Worm (Caenorhabditis elegans) whole organism, young adult: Measurements from ENCODE around the gene farl-11.

Experiments used
- B0019.2 ChIP-seq: fragments of 200-800 bp; sonication (Bioruptor generic); conservative IDR thresholded peaks from 2 replicates; pipeline ENCODE4 v1.3.6; 2022; ENCODE audit warnings: missing genetic modification reagents, missing genetic modification characterization, missing compliant biosample characterization
- B0035.1 ChIP-seq: sonication (generic microtip); optimal IDR thresholded peaks from 2 replicates; lab custom pipeline; 2016; ENCODE audit warnings: missing genetic modification characterization, mild to moderate bottlenecking, missing compliant biosample characterization, missing genotype, missing genetic modification reagents
- B0336.3 ChIP-seq: fragments of 200-800 bp; sonication (Bioruptor generic); IDR thresholded peaks from 2 replicates; pipeline ENCODE4 v1.3.6; 2022; ENCODE audit warnings: missing genetic modification characterization, missing compliant biosample characterization
- C17E4.6 ChIP-seq: fragments of 200-800 bp; sonication (Bioruptor generic); IDR thresholded peaks from 2 replicates; pipeline ENCODE4 v1.3.6; 2022; ENCODE audit warnings: missing genetic modification reagents, missing genetic modification characterization, missing compliant biosample characterization
- F10E7.11 ChIP-seq: sonication (generic microtip); optimal IDR thresholded peaks from 2 replicates; lab custom pipeline; 2017; ENCODE audit warnings: mild to moderate bottlenecking, missing genetic modification characterization, moderate library complexity, missing compliant biosample characterization
- F33H1.4 ChIP-seq: fragments of 200-800 bp; sonication (Bioruptor generic); IDR thresholded peaks from 2 replicates; pipeline ENCODE4 v1.3.6; 2022; ENCODE audit warnings: missing genetic modification reagents, missing genetic modification characterization, missing compliant biosample characterization
- F49E8.2 ChIP-seq: sonication (generic microtip); optimal IDR thresholded peaks from 3 replicates; lab custom pipeline; 2017; ENCODE audit warnings: missing genetic modification characterization, mild to moderate bottlenecking, missing compliant biosample characterization, antibody characterized with exemption, moderate library complexity; ENCODE audit not compliant: insufficient read depth
- F57C9.4 ChIP-seq: sonication (generic microtip); optimal IDR thresholded peaks from 2 replicates; lab custom pipeline; 2017; ENCODE audit warnings: mild to moderate bottlenecking, missing genetic modification characterization, missing compliant biosample characterization
- K11D2.4 ChIP-seq: fragments of 200-800 bp; sonication (Bioruptor generic); IDR thresholded peaks from 2 replicates; pipeline ENCODE4 v1.3.6; 2022; ENCODE audit warnings: missing genetic modification reagents, missing genetic modification characterization, missing compliant biosample characterization
- Y53G8AR.9 ChIP-seq: fragments of 200-800 bp; sonication (Bioruptor generic); conservative IDR thresholded peaks from 2 replicates; pipeline ENCODE4 v1.3.6; 2022; ENCODE audit warnings: missing genetic modification reagents, missing genetic modification characterization, missing compliant biosample characterization
- Y79H2A.3 ChIP-seq: fragments of 200-800 bp; sonication (Bioruptor generic); conservative IDR thresholded peaks from 2 replicates; pipeline ENCODE4 v1.3.6; 2022; ENCODE audit warnings: missing genetic modification reagents, missing genetic modification characterization, missing compliant biosample characterization
- Y95B8A.8 ChIP-seq: fragments of 200-800 bp; sonication (Bioruptor generic); IDR thresholded peaks from 2 replicates; pipeline ENCODE4 v1.3.6; 2022; ENCODE audit warnings: missing genetic modification reagents, missing genetic modification characterization, missing compliant biosample characterization
- akir-1 ChIP-seq: fragments of 200-800 bp; sonication (Bioruptor generic); optimal IDR thresholded peaks from 2 replicates; lab custom pipeline; 2018; ENCODE audit warnings: mild to moderate bottlenecking, missing genetic modification characterization, moderate library complexity, missing compliant biosample characterization
- attf-5 ChIP-seq: fragments of 200-800 bp; sonication (Bioruptor generic); optimal IDR thresholded peaks from 2 replicates; lab custom pipeline; 2018; ENCODE audit warnings: mild to moderate bottlenecking, missing genetic modification characterization, missing compliant biosample characterization
- bed-1 ChIP-seq: fragments of 200-800 bp; sonication (Bioruptor generic); IDR thresholded peaks from 2 replicates; pipeline ENCODE4 v1.3.6; 2022; ENCODE audit warnings: missing genetic modification reagents, missing genetic modification characterization, missing compliant biosample characterization
- cebp-2 ChIP-seq: fragments of 200-800 bp; sonication (Bioruptor generic); IDR thresholded peaks from 2 replicates; pipeline ENCODE4 v1.3.6; 2022; ENCODE audit warnings: missing genetic modification characterization, missing compliant biosample characterization
- ceh-40 ChIP-seq: fragments of 200-800 bp; sonication (Bioruptor generic); IDR thresholded peaks from 2 replicates; pipeline ENCODE4 v1.3.6; 2022; ENCODE audit warnings: missing genetic modification characterization, missing compliant biosample characterization
- ceh-91 ChIP-seq: fragments of 200-800 bp; sonication (Bioruptor generic); IDR thresholded peaks from 2 replicates; pipeline ENCODE4 v1.3.6; 2022; ENCODE audit warnings: missing genetic modification reagents, missing genetic modification characterization, missing compliant biosample characterization
- dpl-1 ChIP-seq: fragments of 150-350 bp; optimal IDR thresholded peaks from 2 replicates; lab custom pipeline; 2014; ENCODE audit warnings: missing biosample characterization, missing genetic modification reagents, missing genetic modification characterization
- efl-1 ChIP-seq: fragments of 150-350 bp; optimal IDR thresholded peaks from 2 replicates; lab custom pipeline; 2014; ENCODE audit warnings: missing biosample characterization, missing genetic modification reagents, missing genetic modification characterization
- gei-17 ChIP-seq: fragments of 200-800 bp; sonication (Bioruptor generic); optimal IDR thresholded peaks from 2 replicates; lab custom pipeline; 2018; ENCODE audit warnings: mild to moderate bottlenecking, missing genetic modification characterization, missing compliant biosample characterization
- him-1 ChIP-seq: sonication (generic microtip); optimal IDR thresholded peaks from 2 replicates; lab custom pipeline; 2016; ENCODE audit warnings: missing genotype, missing genetic modification reagents, missing genetic modification characterization, missing compliant biosample characterization
- hmg-1.2 ChIP-seq: fragments of 200-800 bp; sonication (Bioruptor generic); IDR thresholded peaks from 2 replicates; pipeline ENCODE4 v1.3.6; 2022; ENCODE audit warnings: missing genetic modification reagents, missing genetic modification characterization, missing compliant biosample characterization
- hmg-20 ChIP-seq: fragments of 200-800 bp; sonication (Bioruptor generic); IDR thresholded peaks from 2 replicates; pipeline ENCODE4 v1.3.6; 2022; ENCODE audit warnings: missing genetic modification reagents, missing genetic modification characterization, missing compliant biosample characterization
- let-526 ChIP-seq: fragments of 200-800 bp; sonication (Bioruptor generic); IDR thresholded peaks from 2 replicates; pipeline ENCODE4 v1.3.6; 2022; ENCODE audit warnings: missing genetic modification reagents, missing genetic modification characterization, missing compliant biosample characterization
- let-607 ChIP-seq, 2 experiments: fragments of 200-800 bp in 1 of 2; sonication (Bioruptor generic) in 1 of 2; sonication (generic microtip) in 1 of 2; optimal IDR thresholded peaks; 2 replicates each; lab custom pipeline; 2016 to 2018; ENCODE audit warnings: mild to moderate bottlenecking in 2 of 2, missing compliant biosample characterization in 2 of 2, missing genetic modification characterization in 2 of 2, moderate library complexity in 2 of 2, missing genotype in 1 of 2
- lin-54 ChIP-seq: fragments of 200-800 bp; sonication (Bioruptor generic); optimal IDR thresholded peaks from 2 replicates; lab custom pipeline; 2018; ENCODE audit warnings: mild to moderate bottlenecking, missing genetic modification characterization, missing compliant biosample characterization
- lsl-1 ChIP-seq: fragments of 200-800 bp; sonication (Bioruptor generic); optimal IDR thresholded peaks from 2 replicates; lab custom pipeline; 2018; ENCODE audit warnings: mild to moderate bottlenecking, missing genetic modification characterization, moderate library complexity, missing compliant biosample characterization
- madf-6 ChIP-seq: fragments of 200-800 bp; sonication (Bioruptor generic); IDR thresholded peaks from 2 replicates; pipeline ENCODE4 v1.3.6; 2022; ENCODE audit warnings: missing genetic modification reagents, missing genetic modification characterization, missing compliant biosample characterization
- madf-8 ChIP-seq: fragments of 200-800 bp; sonication (Bioruptor generic); conservative IDR thresholded peaks from 2 replicates; pipeline ENCODE4 v1.3.6; 2022; ENCODE audit warnings: missing genetic modification reagents, missing genetic modification characterization, missing compliant biosample characterization
- mel-28 ChIP-seq: sonication (generic microtip); optimal IDR thresholded peaks from 2 replicates; lab custom pipeline; 2016; ENCODE audit warnings: borderline replicate concordance, mild to moderate bottlenecking, missing genetic modification characterization, missing compliant biosample characterization
- nfya-1 ChIP-seq: sonication (generic microtip); optimal IDR thresholded peaks from 2 replicates; lab custom pipeline; 2017; ENCODE audit warnings: antibody characterized with exemption, missing compliant biosample characterization, missing genetic modification characterization, borderline replicate concordance; ENCODE audit not compliant: insufficient read depth
- nhr-27 ChIP-seq: fragments of 200-800 bp; sonication (Bioruptor generic); optimal IDR thresholded peaks from 2 replicates; lab custom pipeline; 2018; ENCODE audit warnings: mild to moderate bottlenecking, missing genetic modification characterization, moderate library complexity, missing compliant biosample characterization
- nhr-90 ChIP-seq: sonication (generic microtip); optimal IDR thresholded peaks from 2 replicates; lab custom pipeline; 2016; ENCODE audit warnings: missing genotype, mild to moderate bottlenecking, missing genetic modification characterization, missing compliant biosample characterization
- pbrm-1 ChIP-seq: fragments of 200-800 bp; sonication (Bioruptor generic); IDR thresholded peaks from 2 replicates; pipeline ENCODE4 v1.3.6; 2022; ENCODE audit warnings: missing genetic modification reagents, missing genetic modification characterization, missing compliant biosample characterization
- repo-1 ChIP-seq: sonication (generic microtip); optimal IDR thresholded peaks from 2 replicates; lab custom pipeline; 2017; ENCODE audit warnings: mild to moderate bottlenecking, missing genetic modification characterization, missing compliant biosample characterization
- sdz-38 ChIP-seq: sonication (generic microtip); optimal IDR thresholded peaks from 2 replicates; lab custom pipeline; 2016; ENCODE audit warnings: missing genotype, missing genetic modification characterization, missing compliant biosample characterization
- snpc-1.3 ChIP-seq: sonication (generic microtip); optimal IDR thresholded peaks from 2 replicates; lab custom pipeline; 2017; ENCODE audit warnings: missing genetic modification characterization, mild to moderate bottlenecking, missing compliant biosample characterization, antibody characterized with exemption, moderate library complexity, missing genotype, missing genetic modification reagents; ENCODE audit not compliant: insufficient read depth
- sptf-2 ChIP-seq: fragments of 200-800 bp; sonication (Bioruptor generic); optimal IDR thresholded peaks from 2 replicates; lab custom pipeline; 2018; ENCODE audit warnings: mild to moderate bottlenecking, missing genetic modification characterization, missing compliant biosample characterization
- xnd-1 ChIP-seq: sonication (generic microtip); optimal IDR thresholded peaks from 2 replicates; lab custom pipeline; 2016; ENCODE audit warnings: missing genotype, missing genetic modification reagents, missing genetic modification characterization, missing compliant biosample characterization
- zfh-2 ChIP-seq: fragments of 200-800 bp; sonication (Bioruptor generic); conservative IDR thresholded peaks from 2 replicates; pipeline ENCODE4 v1.3.6; 2022; ENCODE audit warnings: missing genetic modification reagents, missing genetic modification characterization, missing compliant biosample characterization
- ztf-26 ChIP-seq: sonication (generic microtip); optimal IDR thresholded peaks from 2 replicates; lab custom pipeline; 2017; ENCODE audit warnings: missing genetic modification characterization, missing compliant biosample characterization

The farl-11 gene

DNA sequence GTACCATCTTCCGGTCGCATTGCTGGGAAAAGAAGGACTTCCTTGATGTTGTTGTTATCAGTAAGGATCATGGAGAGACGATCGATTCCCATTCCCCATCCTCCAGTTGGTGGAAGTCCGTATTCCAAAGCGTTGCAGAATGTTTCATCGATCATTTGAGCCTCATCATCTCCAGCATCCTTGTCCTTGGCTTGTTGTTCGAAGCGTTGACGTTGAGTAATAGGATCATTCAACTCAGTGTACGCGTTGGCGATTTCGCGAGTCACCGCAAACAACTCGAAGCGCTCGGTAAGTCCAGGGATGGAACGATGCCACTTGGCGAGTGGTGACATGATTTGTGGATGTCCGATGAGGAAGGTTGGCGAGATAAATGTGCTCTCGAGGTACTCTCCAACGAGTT lies 34.4 kb downstream of the farl-11 start:
- no peak for TF ChIP-seq nfya-1 (tag; lab: Kevin White, UChicago)
- TF ChIP-seq bed-1 (GFP tag; lab: Robert Waterston, UW), result 0 out of 2 replicates have a peak, but pooled peaks have one; percentile 16

- no peak for TF ChIP-seq sdz-38
- no peak for TF ChIP-seq B0019.2 (GFP tag; lab: Robert Waterston, UW)
- no peak for TF ChIP-seq pbrm-1
- no peak for TF ChIP-seq hmg-1.2 (GFP tag; lab: Robert Waterston, UW)
- TF ChIP-seq B0336.3 (GFP tag; lab: Robert Waterston, UW), result no peak
- no peak for TF ChIP-seq bed-1 (GFP tag; lab: Robert Waterston, UW)
- no peak for TF ChIP-seq nhr-27 (tag; lab: Kevin White, UChicago)
- peak; percentile 10 for TF ChIP-seq him-1 (tag; lab: Kevin White, UChicago)
- TF ChIP-seq ceh-40 (GFP tag; lab: Robert Waterston, UW), result no peak
- TF ChIP-seq let-526 (GFP tag; lab: Robert Waterston, UW), result no peak
- TF ChIP-seq sptf-2 (GFP tag; lab: Kevin White, UChicago), result no peak
- no peak for TF ChIP-seq attf-5 (GFP tag; lab: Kevin White, UChicago)
- no peak for TF ChIP-seq Y95B8A.8 (GFP tag; lab: Robert Waterston, UW)
- TF ChIP-seq ceh-91 (GFP tag; lab: Robert Waterston, UW), result no peak
- peak; percentile 1 for TF ChIP-seq snpc-1.3 (tag; lab: Kevin White, UChicago)
- TF ChIP-seq B0035.1 (tag; lab: Kevin White, UChicago), result no peak
- no peak for TF ChIP-seq cebp-2 (GFP tag; lab: Robert Waterston, UW)
- TF ChIP-seq ztf-26 (tag; lab: Kevin White, UChicago), result no peak
- TF ChIP-seq F57C9.4 (tag; lab: Kevin White, UChicago), result no peak
- TF ChIP-seq madf-6 (GFP tag; lab: Robert Waterston, UW), result peak; percentile 24; the same call in 1 of the 2 replicates
- TF ChIP-seq mel-28 (tag; lab: Kevin White, UChicago), result no peak
- TF ChIP-seq hmg-20 (GFP tag; lab: Robert Waterston, UW), result no peak
- peak; percentile 14 for TF ChIP-seq F49E8.2 (tag; lab: Kevin White, UChicago)
- no peak for TF ChIP-seq akir-1 (GFP tag; lab: Kevin White, UChicago)
- TF ChIP-seq zfh-2 (GFP tag; lab: Robert Waterston, UW), result no peak
- TF ChIP-seq nhr-90, result no peak
- no peak for TF ChIP-seq nfya-1 (tag; lab: Kevin White, UChicago)
- TF ChIP-seq Y53G8AR.9 (GFP tag; lab: Robert Waterston, UW), result 0 out of 2 replicates have a peak, but pooled peaks have one; percentile 17
- no peak for TF ChIP-seq lin-54
- TF ChIP-seq C17E4.6 (GFP tag; lab: Robert Waterston, UW), result no peak
- TF ChIP-seq let-607 (tag; optimal IDR thresholded peaks at IDR 0.05; lab: Kevin White, UChicago), result no peak
Observed at ce11 chrII:7069866-7070265, 35.0 kb downstream of the farl-11 start, which contains the start of gene him-14. him-14 (minus strand) TSS chrII:7069966.

DNA sequence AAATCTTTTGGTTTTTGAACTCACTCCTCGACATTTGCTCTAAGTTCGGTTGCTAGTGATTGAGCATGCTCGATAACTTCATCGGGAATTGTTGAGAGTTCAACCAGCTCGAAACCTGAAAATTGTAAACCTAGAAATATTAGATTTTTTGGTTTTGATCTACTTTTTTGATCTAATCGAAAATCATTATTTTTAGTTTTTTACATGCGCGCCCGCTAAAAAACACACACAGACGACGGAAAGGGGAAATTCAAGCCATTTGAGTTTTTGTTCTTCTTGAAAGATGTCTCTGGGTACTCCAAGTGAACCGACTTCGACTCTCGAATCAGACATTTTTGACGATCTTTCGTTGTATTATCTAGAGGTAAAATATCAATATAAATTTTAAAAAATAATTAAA lies 39.4 kb downstream of the farl-11 start, which contains the start of gene nos-2:
TSS of gene nos-2 (plus strand) at position 228 of the 400 bp plus-strand sequence.
- TF ChIP-seq bed-1 (GFP tag; lab: Robert Waterston, UW) (no peak), lsl-1 (GFP tag; lab: Kevin White, UChicago) (peak; percentile 30), gei-17 (GFP tag; lab: Kevin White, UChicago) (no peak), B0336.3 (GFP tag; lab: Robert Waterston, UW) (no peak), madf-8 (GFP tag; lab: Robert Waterston, UW) (peak; percentile 65), madf-6 (GFP tag; lab: Robert Waterston, UW) (peak; percentile 85), F33H1.4 (GFP tag; lab: Robert Waterston, UW) (peak; percentile 16; the same call in 1 of the 2 replicates), dpl-1 (peak; percentile 32), Y79H2A.3 (GFP tag; lab: Robert Waterston, UW) (no peak), repo-1 (tag; lab: Kevin White, UChicago) (no peak), ceh-91 (GFP tag; lab: Robert Waterston, UW) (0 out of 2 replicates have a peak, but pooled peaks have one; percentile 9), efl-1 (peak; percentile 79), him-1 (tag; lab: Kevin White, UChicago) (no peak), K11D2.4 (GFP tag; lab: Robert Waterston, UW) (no peak), xnd-1 (tag; lab: Kevin White, UChicago) (peak; percentile 60), F10E7.11 (no peak)
